Worm (Caenorhabditis elegans) whole organism, mixed stage, embryonic: ENCODE data around the gene skr-17.

Experiments used
- M03D4.4 ChIP-seq: sonication (generic microtip); optimal IDR thresholded peaks from 2 replicates; lab custom pipeline; 2017; ENCODE audit warnings: mild to moderate bottlenecking, missing genetic modification characterization, missing compliant biosample characterization
- bed-3 ChIP-seq: fragments of 200-800 bp; sonication (Bioruptor generic); optimal IDR thresholded peaks from 3 replicates; lab custom pipeline; 2018; ENCODE audit warnings: mild to moderate bottlenecking, missing genetic modification characterization, moderate library complexity, missing compliant biosample characterization
- blmp-1 ChIP-seq: fragments of 150-350 bp; optimal IDR thresholded peaks from 2 replicates; lab custom pipeline; 2014; ENCODE audit warnings: missing biosample characterization, missing genetic modification characterization
- ceh-39 ChIP-seq: fragments of 150-350 bp; optimal IDR thresholded peaks from 2 replicates; lab custom pipeline; 2014; ENCODE audit warnings: missing biosample characterization, missing genetic modification characterization
- ceh-43 ChIP-seq: fragments of 200-800 bp; sonication (Bioruptor generic); optimal IDR thresholded peaks from 2 replicates; lab custom pipeline; 2018; ENCODE audit warnings: mild to moderate bottlenecking, missing genetic modification characterization, moderate library complexity, missing compliant biosample characterization
- ceh-83 ChIP-seq: fragments of 200-800 bp; sonication (Bioruptor generic); optimal IDR thresholded peaks from 2 replicates; lab custom pipeline; 2018; ENCODE audit warnings: mild to moderate bottlenecking, missing genetic modification characterization, missing compliant biosample characterization
- ces-1 ChIP-seq: fragments of 150-350 bp; optimal IDR thresholded peaks from 2 replicates; lab custom pipeline; 2014; ENCODE audit warnings: missing biosample characterization, missing genetic modification reagents, missing genetic modification characterization
- cnd-1 ChIP-seq: fragments of 200-800 bp; sonication (Bioruptor generic); optimal IDR thresholded peaks from 2 replicates; lab custom pipeline; 2018; ENCODE audit warnings: mild to moderate bottlenecking, missing genetic modification characterization, missing compliant biosample characterization
- drap-1 ChIP-seq: fragments of 200-800 bp; sonication (Bioruptor generic); optimal IDR thresholded peaks from 3 replicates; lab custom pipeline; 2018; ENCODE audit warnings: mild to moderate bottlenecking, missing genetic modification characterization, missing compliant biosample characterization
- elt-1 ChIP-seq: sonication (generic microtip); optimal IDR thresholded peaks from 2 replicates; lab custom pipeline; 2017; ENCODE audit warnings: missing genetic modification characterization, mild to moderate bottlenecking, missing compliant biosample characterization, antibody characterized with exemption, moderate library complexity, borderline replicate concordance; ENCODE audit not compliant: insufficient read depth
- elt-3 ChIP-seq: fragments of 150-350 bp; optimal IDR thresholded peaks from 2 replicates; lab custom pipeline; 2014; ENCODE audit warnings: missing biosample characterization, missing genetic modification characterization
- flh-1 ChIP-seq: fragments of 200-800 bp; sonication (Bioruptor generic); optimal IDR thresholded peaks from 2 replicates; lab custom pipeline; 2018; ENCODE audit warnings: mild to moderate bottlenecking, missing genetic modification characterization, moderate library complexity, missing compliant biosample characterization
- ham-2 ChIP-seq: fragments of 200-800 bp; sonication (Bioruptor generic); optimal IDR thresholded peaks from 2 replicates; lab custom pipeline; 2018; ENCODE audit warnings: mild to moderate bottlenecking, missing genetic modification characterization, missing compliant biosample characterization
- hlh-1 ChIP-seq: fragments of 150-350 bp; optimal IDR thresholded peaks from 2 replicates; lab custom pipeline; 2014; ENCODE audit warnings: missing biosample characterization, missing genetic modification reagents, missing genetic modification characterization
- lin-13 ChIP-seq: fragments of 150-350 bp; optimal IDR thresholded peaks from 2 replicates; lab custom pipeline; 2014; ENCODE audit warnings: missing biosample characterization, missing genetic modification characterization
- lin-32 ChIP-seq: fragments of 200-800 bp; sonication (Bioruptor generic); optimal IDR thresholded peaks from 2 replicates; lab custom pipeline; 2018; ENCODE audit warnings: mild to moderate bottlenecking, missing genetic modification characterization, missing compliant biosample characterization
- lsy-2 ChIP-seq: fragments of 150-350 bp; optimal IDR thresholded peaks from 2 replicates; lab custom pipeline; 2014; ENCODE audit warnings: missing biosample characterization, missing genetic modification characterization
- mab-5 ChIP-seq: fragments of 150-350 bp; optimal IDR thresholded peaks from 2 replicates; lab custom pipeline; 2014; ENCODE audit warnings: missing biosample characterization, missing genetic modification characterization
- mep-1 ChIP-seq: fragments of 150-350 bp; optimal IDR thresholded peaks from 2 replicates; lab custom pipeline; 2017; ENCODE audit warnings: missing biosample characterization, missing genetic modification reagents, missing genetic modification characterization, inconsistent platforms
- mls-2 ChIP-seq: sonication (generic microtip); optimal IDR thresholded peaks from 2 replicates; lab custom pipeline; 2016; ENCODE audit warnings: mild to moderate bottlenecking, missing genetic modification characterization, moderate library complexity, missing compliant biosample characterization
- nhr-12 ChIP-seq: fragments of 150-350 bp; optimal IDR thresholded peaks from 2 replicates; lab custom pipeline; 2014; ENCODE audit warnings: missing biosample characterization, missing genetic modification characterization
- nhr-2 ChIP-seq: fragments of 150-350 bp; optimal IDR thresholded peaks from 2 replicates; lab custom pipeline; 2014; ENCODE audit warnings: missing biosample characterization, missing genetic modification characterization
- nhr-237 ChIP-seq: fragments of 150-350 bp; optimal IDR thresholded peaks from 2 replicates; lab custom pipeline; 2014; ENCODE audit warnings: missing biosample characterization, missing genetic modification characterization
- nhr-28 ChIP-seq: fragments of 150-350 bp; optimal IDR thresholded peaks from 2 replicates; lab custom pipeline; 2014; ENCODE audit warnings: missing biosample characterization, missing genetic modification characterization
- nhr-76 ChIP-seq: sonication (generic microtip); optimal IDR thresholded peaks from 2 replicates; lab custom pipeline; 2017; ENCODE audit warnings: missing biosample characterization, missing genetic modification characterization
- pha-4 ChIP-seq: fragments of 150-350 bp; optimal IDR thresholded peaks from 2 replicates; lab custom pipeline; 2018; ENCODE audit warnings: missing biosample characterization, missing genetic modification reagents, missing genetic modification characterization
- sem-2 ChIP-seq: fragments of 200-800 bp; sonication (Bioruptor generic); optimal IDR thresholded peaks from 2 replicates; lab custom pipeline; 2018; ENCODE audit warnings: mild to moderate bottlenecking, missing genetic modification characterization, missing compliant biosample characterization
- snpc-4 ChIP-seq: fragments of 150-350 bp; optimal IDR thresholded peaks from 2 replicates; lab custom pipeline; 2014; ENCODE audit warnings: missing biosample characterization, missing genetic modification characterization
- sptf-1 ChIP-seq: sonication (generic microtip); optimal IDR thresholded peaks from 2 replicates; lab custom pipeline; 2017; ENCODE audit warnings: mild to moderate bottlenecking, missing genetic modification characterization, moderate library complexity, missing compliant biosample characterization
- tbx-8 ChIP-seq: fragments of 200-800 bp; sonication (Bioruptor generic); optimal IDR thresholded peaks from 2 replicates; lab custom pipeline; 2018; ENCODE audit warnings: mild to moderate bottlenecking, missing genetic modification characterization, moderate library complexity, missing compliant biosample characterization
- unc-120 ChIP-seq: sonication (generic microtip); optimal IDR thresholded peaks from 2 replicates; lab custom pipeline; 2017; ENCODE audit warnings: missing genetic modification characterization, missing compliant biosample characterization; ENCODE audit not compliant: poor library complexity, severe bottlenecking
- unc-39 ChIP-seq: fragments of 150-350 bp; optimal IDR thresholded peaks from 2 replicates; lab custom pipeline; 2014; ENCODE audit warnings: missing biosample characterization, missing genetic modification characterization
- unc-62 ChIP-seq: fragments of 150-350 bp; optimal IDR thresholded peaks from 2 replicates; lab custom pipeline; 2014; ENCODE audit warnings: missing biosample characterization, missing genetic modification reagents, missing genetic modification characterization
- zip-8 ChIP-seq: fragments of 150-350 bp; optimal IDR thresholded peaks from 2 replicates; lab custom pipeline; 2014; ENCODE audit warnings: missing biosample characterization, missing genetic modification characterization
- ztf-11 ChIP-seq: fragments of 150-350 bp; optimal IDR thresholded peaks from 2 replicates; lab custom pipeline; 2014; ENCODE audit warnings: missing biosample characterization, missing genetic modification characterization

Gene skr-17

ce11 chrII:7814215-7814614, 30.9 kb downstream of the skr-17 start:
- no peak for TF ChIP-seq cnd-1 (tag; lab: Kevin White, UChicago)
- TF ChIP-seq bed-3 = no peak
- TF ChIP-seq ham-2 (GFP tag; lab: Kevin White, UChicago) = peak; percentile 38
- peak; percentile 87 for TF ChIP-seq mls-2 (tag; lab: Kevin White, UChicago)
- no peak for TF ChIP-seq flh-1 (GFP tag; lab: Kevin White, UChicago)
- no peak for TF ChIP-seq lin-13 (tag; lab: Kevin White, UChicago)
- TF ChIP-seq nhr-28 (tag; lab: Kevin White, UChicago) = no peak
- TF ChIP-seq elt-1 (tag; lab: Kevin White, UChicago) = peak; percentile 28
- TF ChIP-seq snpc-4 (tag; lab: Kevin White, UChicago) = no peak
- no peak for TF ChIP-seq nhr-76 (tag; lab: Kevin White, UChicago)
- peak; percentile 43 for TF ChIP-seq pha-4 (tag; lab: Kevin White, UChicago)
- no peak for TF ChIP-seq zip-8
- TF ChIP-seq mep-1 (tag; lab: Kevin White, UChicago) = no peak
- no peak for TF ChIP-seq M03D4.4 (tag; lab: Kevin White, UChicago)
- TF ChIP-seq lsy-2 (tag; lab: Kevin White, UChicago) = no peak
- peak; percentile 13 for TF ChIP-seq mab-5
- no peak for TF ChIP-seq tbx-8 (GFP tag; lab: Kevin White, UChicago)
- no peak for TF ChIP-seq hlh-1 (tag; lab: Kevin White, UChicago)
- TF ChIP-seq nhr-2 (tag; lab: Kevin White, UChicago) = peak; percentile 98
- no peak for TF ChIP-seq lin-32 (GFP tag; lab: Kevin White, UChicago)
- no peak for TF ChIP-seq unc-39 (tag; lab: Kevin White, UChicago)
- TF ChIP-seq ces-1 = peak; percentile 67
- TF ChIP-seq nhr-237 (tag; lab: Kevin White, UChicago) = no peak
- peak; percentile 55 for TF ChIP-seq sptf-1
- TF ChIP-seq ceh-83 (GFP tag; lab: Kevin White, UChicago) = no peak
- no peak for TF ChIP-seq blmp-1 (tag; lab: Kevin White, UChicago)
- no peak for TF ChIP-seq drap-1 (GFP tag; lab: Kevin White, UChicago)
- no peak for TF ChIP-seq unc-120 (tag; lab: Kevin White, UChicago)
- TF ChIP-seq ztf-11 (tag; lab: Kevin White, UChicago) = peak; percentile 45
- TF ChIP-seq unc-62 = peak; percentile 93
- TF ChIP-seq ceh-39 (tag; lab: Kevin White, UChicago) = no peak
- no peak for TF ChIP-seq nhr-12 (tag; lab: Kevin White, UChicago)
- TF ChIP-seq ceh-43 (GFP tag; lab: Kevin White, UChicago) = peak; percentile 57
- no peak for TF ChIP-seq sem-2 (GFP tag; lab: Kevin White, UChicago)
- no peak for TF ChIP-seq elt-3 (tag; lab: Kevin White, UChicago)

- no peak for TF ChIP-seq mep-1 (tag; lab: Kevin White, UChicago)
- no peak for TF ChIP-seq flh-1 (GFP tag; lab: Kevin White, UChicago)
Observed at ce11 chrII:7814915-7815314, 31.6 kb downstream of the skr-17 start.

- TF ChIP-seq drap-1 (GFP tag; lab: Kevin White, UChicago) (no peak), unc-62 (peak; percentile 11), mls-2 (tag; lab: Kevin White, UChicago) (peak; percentile 30), lsy-2 (tag; lab: Kevin White, UChicago) (no peak), tbx-8 (GFP tag; lab: Kevin White, UChicago) (no peak), elt-3 (tag; lab: Kevin White, UChicago) (no peak), lin-32 (GFP tag; lab: Kevin White, UChicago) (peak; percentile 98), elt-1 (tag; lab: Kevin White, UChicago) (no peak), zip-8 (peak; percentile 77), bed-3 (no peak), flh-1 (GFP tag; lab: Kevin White, UChicago) (no peak), M03D4.4 (tag; lab: Kevin White, UChicago) (no peak), ces-1 (peak; percentile 23), lin-13 (tag; lab: Kevin White, UChicago) (no peak), nhr-2 (tag; lab: Kevin White, UChicago) (peak; percentile 97), ztf-11 (tag; lab: Kevin White, UChicago) (no peak), unc-120 (tag; lab: Kevin White, UChicago) (no peak), ham-2 (GFP tag; lab: Kevin White, UChicago) (no peak), nhr-28 (tag; lab: Kevin White, UChicago) (no peak), hlh-1 (tag; lab: Kevin White, UChicago) (peak; percentile 96), nhr-237 (tag; lab: Kevin White, UChicago) (no peak), blmp-1 (tag; lab: Kevin White, UChicago) (no peak), ceh-43 (GFP tag; lab: Kevin White, UChicago) (no peak), nhr-12 (tag; lab: Kevin White, UChicago) (no peak), mab-5 (no peak), nhr-76 (tag; lab: Kevin White, UChicago) (no peak), pha-4 (tag; lab: Kevin White, UChicago) (no peak), mep-1 (tag; lab: Kevin White, UChicago) (no peak), ceh-39 (tag; lab: Kevin White, UChicago) (no peak), unc-39 (tag; lab: Kevin White, UChicago) (no peak), ceh-83 (GFP tag; lab: Kevin White, UChicago) (no peak), sptf-1 (no peak), cnd-1 (tag; lab: Kevin White, UChicago) (peak; percentile 71), sem-2 (GFP tag; lab: Kevin White, UChicago) (no peak), snpc-4 (tag; lab: Kevin White, UChicago) (no peak)
Observed at ce11 chrII:7815406-7815805, 32.1 kb downstream of the skr-17 start.
